Fruit fly (Drosophila melanogaster): Measurements from ENCODE around the gene Atg14.

DNA sequence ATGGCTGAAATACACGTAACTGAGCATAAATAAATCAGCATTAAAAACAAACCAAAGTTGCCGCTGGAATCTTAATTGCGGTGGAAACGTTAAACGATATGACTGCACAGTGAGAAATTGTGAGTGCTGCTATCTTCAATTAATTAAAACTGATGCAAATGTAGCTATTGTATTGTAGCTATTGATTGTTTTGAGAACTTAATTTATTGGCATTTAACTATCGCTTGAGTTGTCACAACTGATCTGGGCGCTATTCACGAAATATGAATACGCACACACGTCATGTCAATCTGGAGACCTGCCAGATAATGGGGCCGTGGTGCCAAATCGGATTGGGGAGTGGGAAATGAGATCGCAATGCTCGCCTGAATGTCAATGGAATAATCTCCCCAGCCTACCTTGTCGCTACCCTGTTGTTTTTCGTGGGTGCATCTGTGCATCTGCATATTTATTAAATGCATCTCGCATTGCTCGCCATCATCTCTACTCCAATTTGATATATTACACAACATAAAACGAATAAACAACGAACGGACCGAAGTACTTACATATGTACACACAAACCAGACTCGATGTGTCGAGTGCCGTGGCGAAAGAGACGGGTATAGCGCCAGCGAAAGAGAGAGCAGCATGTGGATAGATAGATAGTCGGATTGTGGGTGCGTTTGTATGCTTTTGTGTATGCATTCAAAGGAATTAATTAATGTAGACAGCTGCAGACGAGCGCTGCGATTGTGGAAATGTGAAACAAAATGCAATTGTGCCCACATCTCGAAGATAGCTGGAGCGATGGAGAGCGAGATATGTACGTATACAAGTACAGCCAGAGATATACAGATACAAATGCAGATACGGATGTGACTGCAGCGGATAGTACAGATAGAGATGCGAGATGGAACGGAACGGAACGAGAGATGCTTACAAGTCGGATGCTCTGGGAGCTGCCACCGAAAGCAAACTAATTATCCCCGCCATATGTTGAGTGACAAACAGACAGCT is 32.4 kb upstream of the Atg14 start:
- TF ChIP-seq svp (GFP tag), result peak; percentile 89
- peak; percentile 55 for TF ChIP-seq esn (GFP tag; optimal IDR thresholded peaks at IDR 0.05)
- TF ChIP-seq fd59A (GFP tag; optimal IDR thresholded peaks at IDR 0.05), result no peak
- TF ChIP-seq Hr39 (GFP tag; optimal IDR thresholded peaks at IDR 0.05), result peak; percentile 58
- peak in 1 of 2 experiments; percentile 7 for TF ChIP-seq ss (GFP tag; optimal IDR thresholded peaks at IDR 0.05)
- TF ChIP-seq Eip93F (GFP tag; optimal IDR thresholded peaks at IDR 0.05), result no peak
- peak; percentile 33 for TF ChIP-seq CG8632 (GFP tag; optimal IDR thresholded peaks at IDR 0.05)

Measured in whole organism, prepupa.